Worm (Caenorhabditis elegans) whole organism, midembryonic: ENCODE results near the gene C45G9.9.

Experiments used
- T22C8.4 ChIP-seq: fragments of 200-800 bp; sonication (Bioruptor generic); IDR thresholded peaks from 2 replicates; pipeline ENCODE4 v1.3.6; 2022; ENCODE audit warnings: missing genetic modification characterization, missing compliant biosample characterization
- cog-1 ChIP-seq: sonication (generic microtip); optimal IDR thresholded peaks from 2 replicates; lab custom pipeline; 2016; ENCODE audit warnings: missing genetic modification characterization, missing compliant biosample characterization
- flt-1 ChIP-seq: fragments of 200-800 bp; sonication (Bioruptor generic); IDR thresholded peaks from 2 replicates; pipeline ENCODE4 v1.3.6; 2022; ENCODE audit warnings: missing genetic modification characterization, missing compliant biosample characterization
- klf-2 ChIP-seq: fragments of 200-800 bp; sonication (Bioruptor generic); conservative IDR thresholded peaks from 2 replicates; pipeline ENCODE4 v1.3.6; 2022; ENCODE audit warnings: missing genetic modification reagents, missing genetic modification characterization, missing compliant biosample characterization
- med-1 ChIP-seq: sonication (generic microtip); optimal IDR thresholded peaks from 2 replicates; lab custom pipeline; 2017; ENCODE audit warnings: missing genetic modification characterization, mild to moderate bottlenecking, missing compliant biosample characterization, antibody characterized with exemption, missing genetic modification reagents; ENCODE audit not compliant: insufficient read depth
- ref-1 ChIP-seq: fragments of 200-800 bp; sonication (Bioruptor generic); conservative IDR thresholded peaks from 2 replicates; pipeline ENCODE4 v1.3.6; 2022; ENCODE audit warnings: missing genetic modification reagents, missing genetic modification characterization, missing compliant biosample characterization
- ztf-23 ChIP-seq: fragments of 200-800 bp; sonication (Bioruptor generic); IDR thresholded peaks from 2 replicates; pipeline ENCODE4 v1.3.6; 2022; ENCODE audit warnings: missing genetic modification reagents, missing genetic modification characterization, missing compliant biosample characterization
- ztf-29 ChIP-seq: fragments of 200-800 bp; sonication (Bioruptor generic); IDR thresholded peaks from 2 replicates; pipeline ENCODE4 v1.3.6; 2022; ENCODE audit warnings: missing genetic modification reagents, missing genetic modification characterization, missing compliant biosample characterization

DNA sequence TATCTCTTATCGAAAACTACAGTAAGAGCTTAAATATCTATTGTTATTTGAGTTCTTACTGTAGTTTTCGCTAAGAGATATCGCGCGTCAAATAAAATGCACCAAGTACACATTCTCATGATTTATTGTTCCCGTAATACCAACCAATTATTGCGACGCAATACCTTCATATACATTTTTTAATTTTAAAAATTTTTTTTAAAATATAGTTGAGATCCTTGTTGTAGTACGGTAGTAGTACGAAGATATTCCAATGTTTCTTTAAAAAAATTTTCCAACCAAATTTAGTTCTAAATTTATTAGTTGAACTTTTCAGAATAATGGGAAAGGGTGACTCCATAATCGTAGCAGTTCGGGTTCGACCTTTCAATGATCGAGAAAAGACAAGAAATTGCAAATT, 25.0 kb downstream of the C45G9.9 start, which contains the start of gene klp-6:
- TF ChIP-seq cog-1 (no peak), T22C8.4 (GFP tag; lab: Robert Waterston, UW) (no peak), med-1 (GFP tag; lab: Kevin White, UChicago) (no peak), ref-1 (GFP tag; lab: Robert Waterston, UW) (no peak), ztf-29 (GFP tag; lab: Robert Waterston, UW) (no peak), ztf-23 (GFP tag; lab: Robert Waterston, UW) (no peak), flt-1 (GFP tag; lab: Robert Waterston, UW) (no peak), klf-2 (GFP tag; lab: Robert Waterston, UW) (no peak)
